Worm (Caenorhabditis elegans) whole organism, L2 larva: ENCODE measurements around the gene srr-9.

Source experiments
- ceh-82 ChIP-seq: fragments of 150-350 bp; optimal IDR thresholded peaks from 2 replicates; lab custom pipeline; 2014; ENCODE audit warnings: missing biosample characterization, missing genetic modification characterization
- elt-1 ChIP-seq: fragments of 150-350 bp; optimal IDR thresholded peaks from 2 replicates; lab custom pipeline; 2014; ENCODE audit warnings: missing biosample characterization, missing genetic modification characterization
- lin-11 ChIP-seq: fragments of 150-350 bp; sonication (generic microtip); optimal IDR thresholded peaks from 2 replicates; lab custom pipeline; 2014; ENCODE audit warnings: missing biosample characterization, missing genetic modification characterization, inconsistent platforms, mixed read lengths
- nhr-12 ChIP-seq: fragments of 150-350 bp; optimal IDR thresholded peaks from 2 replicates; lab custom pipeline; 2014; ENCODE audit warnings: missing biosample characterization, missing genetic modification characterization
- unc-62 ChIP-seq: fragments of 150-350 bp; optimal IDR thresholded peaks from 2 replicates; lab custom pipeline; 2014; ENCODE audit warnings: missing biosample characterization, missing genetic modification reagents, missing genetic modification characterization
- ztf-11 ChIP-seq: sonication (generic microtip); optimal IDR thresholded peaks from 2 replicates; lab custom pipeline; 2017; ENCODE audit warnings: missing biosample characterization, missing genetic modification characterization

- no peak for TF ChIP-seq unc-62
- TF ChIP-seq ztf-11 (tag; lab: Kevin White, UChicago) = no peak
- TF ChIP-seq lin-11 = no peak
- TF ChIP-seq ceh-82 (tag; lab: Kevin White, UChicago) = no peak
- no peak for TF ChIP-seq elt-1 (tag; lab: Kevin White, UChicago)
- TF ChIP-seq nhr-12 = no peak
These were observed 36.4 kb downstream of the srr-9 start, which contains the start of gene grl-10 for ce11 chrV:7774143-7774595.
